Fruit fly (Drosophila melanogaster) whole organism, embryonic: ENCODE results near the gene sac.

Experiments
- Antp ChIP-seq: fragments of 200-800 bp; sonication (Bioruptor generic); optimal IDR thresholded peaks from 3 replicates; lab custom pipeline; 2016; ENCODE audit warnings: missing biosample characterization, missing genetic modification characterization
- Blimp-1 ChIP-seq: fragments of 200-800 bp; sonication (Bioruptor generic); optimal IDR thresholded peaks from 3 replicates; lab custom pipeline; 2018; ENCODE audit warnings: missing biosample characterization, missing genetic modification characterization, mild to moderate bottlenecking, moderate library complexity, missing genetic modification reagents
- CG10543 ChIP-seq: fragments of 200-800 bp; sonication (Bioruptor generic); optimal IDR thresholded peaks from 3 replicates; lab custom pipeline; 2017; ENCODE audit warnings: missing biosample characterization, mild to moderate bottlenecking, missing genetic modification characterization, moderate library complexity
- CG10979 ChIP-seq: fragments of 200-800 bp; sonication (Bioruptor generic); optimal IDR thresholded peaks from 2 replicates; lab custom pipeline; 2018; ENCODE audit warnings: missing biosample characterization, mild to moderate bottlenecking, missing genetic modification characterization, moderate library complexity
- CG14050 ChIP-seq: fragments of 200-800 bp; sonication (Bioruptor generic); IDR thresholded peaks from 3 replicates; pipeline ENCODE4 v1.3.6; 2022; ENCODE audit warnings: missing biosample characterization, missing genetic modification characterization
- CG15479 ChIP-seq: fragments of 200-800 bp; sonication (Bioruptor generic); optimal IDR thresholded peaks from 3 replicates; lab custom pipeline; 2019; ENCODE audit warnings: missing biosample characterization, mild to moderate bottlenecking, missing genetic modification characterization, moderate library complexity
- CG17361 ChIP-seq: fragments of 200-800 bp; sonication (Bioruptor generic); IDR thresholded peaks from 3 replicates; pipeline ENCODE4 v1.3.6; 2022; ENCODE audit warnings: missing biosample characterization, missing genetic modification characterization
- CG17829 ChIP-seq: fragments of 200-800 bp; optimal IDR thresholded peaks from 2 replicates; lab custom pipeline; 2019; ENCODE audit warnings: missing biosample characterization, mild to moderate bottlenecking, missing genetic modification characterization, moderate library complexity
- CG42726 ChIP-seq: fragments of 200-800 bp; sonication (Bioruptor generic); IDR thresholded peaks from 2 replicates; pipeline ENCODE4 v1.3.6; 2022; ENCODE audit warnings: missing biosample characterization, missing genetic modification characterization; ENCODE audit not compliant: partially characterized antibody
- CG5180 ChIP-seq: fragments of 200-800 bp; sonication (Bioruptor generic); optimal IDR thresholded peaks from 3 replicates; lab custom pipeline; 2017; ENCODE audit warnings: missing biosample characterization, missing genetic modification characterization, mild to moderate bottlenecking, moderate library complexity, missing genetic modification reagents
- CG6689 ChIP-seq: fragments of 200-800 bp; sonication (Bioruptor generic); IDR thresholded peaks from 2 replicates; pipeline ENCODE4 v1.3.6; 2022; ENCODE audit warnings: missing biosample characterization, missing genetic modification characterization
- CG6791 ChIP-seq: fragments of 200-800 bp; sonication (Bioruptor generic); IDR thresholded peaks from 3 replicates; pipeline ENCODE4 v1.3.6; 2022; ENCODE audit warnings: missing biosample characterization, missing genetic modification characterization; ENCODE audit not compliant: partially characterized antibody
- CG7839 ChIP-seq: fragments of 200-800 bp; sonication (Bioruptor generic); optimal IDR thresholded peaks from 3 replicates; lab custom pipeline; 2018; ENCODE audit warnings: missing biosample characterization, mild to moderate bottlenecking, missing genetic modification characterization, moderate library complexity
- CG7963 ChIP-seq: fragments of 200-800 bp; sonication (Bioruptor generic); IDR thresholded peaks from 3 replicates; pipeline ENCODE4 v1.3.6; 2022; ENCODE audit warnings: missing biosample characterization, missing genetic modification characterization; ENCODE audit not compliant: partially characterized antibody
- Camta ChIP-seq: fragments of 200-800 bp; sonication (Bioruptor generic); optimal IDR thresholded peaks from 2 replicates; lab custom pipeline; 2016; ENCODE audit warnings: missing biosample characterization, missing genetic modification characterization
- Dbx ChIP-seq: fragments of 200-800 bp; sonication (Bioruptor generic); IDR thresholded peaks from 3 replicates; pipeline ENCODE4 v1.3.6; 2022; ENCODE audit warnings: missing biosample characterization, missing genetic modification characterization
- Doc3 ChIP-seq: fragments of 200-800 bp; sonication (Bioruptor generic); IDR thresholded peaks from 3 replicates; pipeline ENCODE4 v1.3.6; 2022; ENCODE audit warnings: missing biosample characterization, missing genetic modification characterization; ENCODE audit not compliant: partially characterized antibody
- Gug ChIP-seq: fragments of 200-800 bp; sonication (Bioruptor generic); IDR thresholded peaks from 4 replicates; pipeline ENCODE4 v1.3.6; 2022; ENCODE audit warnings: missing biosample characterization, missing genetic modification characterization
- HLH4C ChIP-seq: fragments of 200-800 bp; sonication (Bioruptor generic); IDR thresholded peaks from 3 replicates; pipeline ENCODE4 v1.3.6; 2022; ENCODE audit warnings: missing biosample characterization, missing genetic modification characterization; ENCODE audit not compliant: partially characterized antibody
- HLHmδ ChIP-seq: fragments of 200-800 bp; sonication (Bioruptor generic); optimal IDR thresholded peaks from 2 replicates; lab custom pipeline; 2018; ENCODE audit warnings: missing biosample characterization, mild to moderate bottlenecking, missing genetic modification characterization, moderate library complexity
- Hand ChIP-seq: fragments of 200-800 bp; sonication (Bioruptor generic); optimal IDR thresholded peaks from 2 replicates; lab custom pipeline; 2017; ENCODE audit warnings: mild to moderate bottlenecking, missing biosample characterization, missing genetic modification reagents, missing genetic modification characterization
- Mad ChIP-seq: fragments of 200-800 bp; sonication (Bioruptor generic); optimal IDR thresholded peaks from 2 replicates; lab custom pipeline; 2016; ENCODE audit warnings: missing biosample characterization, missing genetic modification characterization
- Nf-YA ChIP-seq: fragments of 200-800 bp; sonication (Bioruptor generic); IDR thresholded peaks from 2 replicates; pipeline ENCODE4 v1.3.6; 2022; ENCODE audit warnings: missing biosample characterization, missing genetic modification characterization
- Opbp ChIP-seq: fragments of 200-800 bp; sonication (Bioruptor generic); IDR thresholded peaks from 3 replicates; pipeline ENCODE4 v1.3.6; 2022; ENCODE audit warnings: missing biosample characterization, missing genetic modification characterization; ENCODE audit not compliant: partially characterized antibody
- Optix ChIP-seq: fragments of 200-800 bp; sonication (Bioruptor generic); IDR thresholded peaks from 3 replicates; pipeline ENCODE4 v1.3.6; 2022; ENCODE audit warnings: missing biosample characterization, missing genetic modification characterization
- Scr ChIP-seq: fragments of 200-800 bp; sonication (Bioruptor generic); IDR thresholded peaks from 2 replicates; pipeline ENCODE4 v1.3.6; 2022; ENCODE audit warnings: missing biosample characterization, missing genetic modification characterization; ENCODE audit not compliant: partially characterized antibody
- abd-A ChIP-seq: fragments of 200-800 bp; sonication (Bioruptor generic); optimal IDR thresholded peaks from 3 replicates; lab custom pipeline; 2019; ENCODE audit warnings: missing biosample characterization, mild to moderate bottlenecking, missing genetic modification characterization, moderate library complexity
- ap ChIP-seq: fragments of 200-800 bp; sonication (Bioruptor generic); IDR thresholded peaks from 2 replicates; pipeline ENCODE4 v1.3.6; 2022; ENCODE audit warnings: missing biosample characterization, missing genetic modification characterization
- bowl ChIP-seq: fragments of 200-800 bp; sonication (Bioruptor generic); IDR thresholded peaks from 2 replicates; pipeline ENCODE4 v1.3.6; 2022; ENCODE audit warnings: missing biosample characterization, missing genetic modification characterization
- chinmo ChIP-seq: fragments of 200-800 bp; sonication (Bioruptor generic); IDR thresholded peaks from 4 replicates; pipeline ENCODE4 v1.3.6; 2022; ENCODE audit warnings: missing biosample characterization, missing genetic modification characterization; ENCODE audit not compliant: partially characterized antibody
- ems ChIP-seq: fragments of 200-800 bp; sonication (Bioruptor generic); optimal IDR thresholded peaks from 3 replicates; lab custom pipeline; 2016; ENCODE audit warnings: missing biosample characterization, missing genetic modification characterization
- en ChIP-seq: fragments of 200-800 bp; sonication (Bioruptor generic); optimal IDR thresholded peaks from 2 replicates; lab custom pipeline; 2016; ENCODE audit warnings: missing biosample characterization, missing genetic modification characterization
- ewg ChIP-seq: fragments of 200-800 bp; sonication (Bioruptor generic); optimal IDR thresholded peaks from 3 replicates; lab custom pipeline; 2017; ENCODE audit warnings: mild to moderate bottlenecking, missing biosample characterization, missing genetic modification reagents, missing genetic modification characterization
- eyg ChIP-seq: fragments of 200-800 bp; sonication (Bioruptor generic); optimal IDR thresholded peaks from 3 replicates; lab custom pipeline; 2016; ENCODE audit warnings: missing biosample characterization, missing genetic modification characterization
- pb ChIP-seq: fragments of 200-800 bp; sonication (Bioruptor generic); optimal IDR thresholded peaks from 3 replicates; lab custom pipeline; 2016; ENCODE audit warnings: missing biosample characterization, missing genetic modification characterization
- pho ChIP-seq: fragments of 200-800 bp; sonication (Bioruptor generic); optimal IDR thresholded peaks from 2 replicates; lab custom pipeline; 2016; ENCODE audit warnings: missing biosample characterization, missing genetic modification characterization
- pros ChIP-seq: fragments of 200-800 bp; sonication (Bioruptor generic); optimal IDR thresholded peaks from 3 replicates; lab custom pipeline; 2019; ENCODE audit warnings: missing biosample characterization, mild to moderate bottlenecking, missing genetic modification characterization, moderate library complexity
- pum ChIP-seq: fragments of 200-800 bp; sonication (Bioruptor generic); optimal IDR thresholded peaks from 2 replicates; lab custom pipeline; 2016; ENCODE audit warnings: missing biosample characterization, missing genetic modification characterization
- row ChIP-seq: fragments of 200-800 bp; sonication (Bioruptor generic); IDR thresholded peaks from 3 replicates; pipeline ENCODE4 v1.3.6; 2022; ENCODE audit warnings: missing biosample characterization, missing genetic modification characterization
- sens ChIP-seq: fragments of 200-800 bp; sonication (Bioruptor generic); peaks from one replicate; lab custom pipeline; 2016; ENCODE audit warnings: missing biosample characterization, missing genetic modification characterization
- slou ChIP-seq: fragments of 200-800 bp; sonication (Bioruptor generic); optimal IDR thresholded peaks from 3 replicates; lab custom pipeline; 2016; ENCODE audit warnings: missing biosample characterization, missing genetic modification characterization
- so ChIP-seq: fragments of 200-800 bp; sonication (Bioruptor generic); IDR thresholded peaks from 3 replicates; pipeline ENCODE4 v1.3.6; 2022; ENCODE audit warnings: missing biosample characterization, missing genetic modification characterization
- sqz ChIP-seq: fragments of 200-800 bp; sonication (Bioruptor generic); optimal IDR thresholded peaks from 3 replicates; lab custom pipeline; 2018; ENCODE audit warnings: missing biosample characterization, mild to moderate bottlenecking, missing genetic modification characterization
- sr ChIP-seq: fragments of 200-800 bp; sonication (Bioruptor generic); IDR thresholded peaks from 3 replicates; pipeline ENCODE4 v1.3.6; 2022; ENCODE audit warnings: missing biosample characterization, missing genetic modification characterization
- sug ChIP-seq: fragments of 200-800 bp; optimal IDR thresholded peaks from 2 replicates; lab custom pipeline; 2019; ENCODE audit warnings: missing biosample characterization, mild to moderate bottlenecking, missing genetic modification characterization, moderate library complexity
- tap ChIP-seq: fragments of 200-800 bp; optimal IDR thresholded peaks from 3 replicates; lab custom pipeline; 2019; ENCODE audit warnings: missing biosample characterization, mild to moderate bottlenecking, missing genetic modification characterization, moderate library complexity
- tup ChIP-seq: fragments of 200-800 bp; sonication (Bioruptor generic); optimal IDR thresholded peaks from 2 replicates; lab custom pipeline; 2016; ENCODE audit warnings: missing biosample characterization, mild to moderate bottlenecking, missing genetic modification characterization, moderate library complexity

The sac gene

dm6 chr3R:4453213-4453956 is 27.2 kb upstream of the sac start:
- TF ChIP-seq tup (GFP tag; lab: Kevin White, UChicago), result no peak
- TF ChIP-seq HLH4C, result peak; percentile 54; the same call in 2 of the 3 replicates
- peak; percentile 59; the same call in 2 of the 3 replicates for TF ChIP-seq Dbx (GFP tag; lab: Robert Waterston, UW)
- TF ChIP-seq Mad (GFP tag; lab: Kevin White, UChicago), result peak; percentile 16
- peak; percentile 72; the same call in 2 of the 3 replicates for TF ChIP-seq so (GFP tag; lab: Robert Waterston, UW)
- no peak for TF ChIP-seq pho (GFP tag; lab: Kevin White, UChicago)
- TF ChIP-seq CG6791 (GFP tag; lab: Robert Waterston, UW), result peak; percentile 36; the same call in 1 of the 3 replicates
- no peak for TF ChIP-seq Optix (GFP tag; lab: Robert Waterston, UW)
- TF ChIP-seq CG42726 (GFP tag; lab: Robert Waterston, UW), result peak; percentile 59; the same call in 1 of the 2 replicates
- no peak for TF ChIP-seq Nf-YA (GFP tag; lab: Robert Waterston, UW)
- TF ChIP-seq ems, result no peak
- no peak for TF ChIP-seq pum
- peak; percentile 93 for TF ChIP-seq HLHmδ (GFP tag; lab: Kevin White, UChicago)
- TF ChIP-seq CG10543 (GFP tag; lab: Kevin White, UChicago), result peak; percentile 70
- no peak for TF ChIP-seq ap (GFP tag; lab: Robert Waterston, UW)
- no peak for TF ChIP-seq CG7839
- TF ChIP-seq Doc3 (GFP tag; lab: Robert Waterston, UW), result 0 out of 3 replicates have a peak, but pooled peaks have one; percentile 32
- peak; percentile 52; the same call in 1 of the 3 replicates for TF ChIP-seq Opbp
- TF ChIP-seq pros, result peak; percentile 93
- TF ChIP-seq pb, result no peak
- TF ChIP-seq Antp, result no peak
- peak; percentile 55 for TF ChIP-seq sqz (GFP tag; lab: Kevin White, UChicago)
- 0 out of 2 replicates have a peak, but pooled peaks have one; percentile 4 for TF ChIP-seq CG6689 (GFP tag; lab: Robert Waterston, UW)
- TF ChIP-seq CG7963 (GFP tag; lab: Robert Waterston, UW), result peak; percentile 46; the same call in 1 of the 3 replicates
- TF ChIP-seq chinmo (GFP tag; lab: Robert Waterston, UW), result 0 out of 4 replicates have a peak, but pooled peaks have one; percentile 79
- no peak for TF ChIP-seq en (GFP tag; lab: Kevin White, UChicago)
- TF ChIP-seq Scr (GFP tag; lab: Robert Waterston, UW), result 0 out of 2 replicates have a peak, but pooled peaks have one; percentile 47
- TF ChIP-seq CG14050 (GFP tag; lab: Robert Waterston, UW), result no peak
- TF ChIP-seq Hand (GFP tag; lab: Kevin White, UChicago), result peak; percentile 61
- peak; percentile 77 for TF ChIP-seq ewg (GFP tag; lab: Kevin White, UChicago)
- no peak for TF ChIP-seq CG17829 (tag; lab: Kevin White, UChicago)
- peak; percentile 2 for TF ChIP-seq eyg (GFP tag; lab: Kevin White, UChicago)
- TF ChIP-seq abd-A (tag; lab: Kevin White, UChicago), result peak; percentile 81
- TF ChIP-seq CG17361 (GFP tag; lab: Robert Waterston, UW), result peak; percentile 23; the same call in 1 of the 3 replicates
- TF ChIP-seq Camta, result no peak
- peak; percentile 58 for TF ChIP-seq sug
- TF ChIP-seq CG10979 (tag; lab: Kevin White, UChicago), result no peak
- TF ChIP-seq sens (GFP tag; lab: Kevin White, UChicago), result peak; percentile 74
- no peak for TF ChIP-seq Gug (GFP tag; lab: Robert Waterston, UW)
- TF ChIP-seq slou (GFP tag; lab: Kevin White, UChicago), result no peak
- TF ChIP-seq row (GFP tag; lab: Robert Waterston, UW), result peak; percentile 35; the same call in 1 of the 3 replicates
- peak; percentile 11; the same call in 1 of the 3 replicates for TF ChIP-seq sr (GFP tag; lab: Robert Waterston, UW)
- 0 out of 2 replicates have a peak, but pooled peaks have one; percentile 46 for TF ChIP-seq bowl (GFP tag; lab: Robert Waterston, UW)
- peak; percentile 21 for TF ChIP-seq Blimp-1
- peak; percentile 92 for TF ChIP-seq CG15479
- TF ChIP-seq CG5180 (GFP tag; lab: Kevin White, UChicago), result peak; percentile 96
- no peak for TF ChIP-seq tap (tag; lab: Kevin White, UChicago)
